Fruit fly (Drosophila melanogaster) S2 (cell line): ENCODE results near the gene Pp1-87B.

Experiments
- CG8478 ChIP-seq: fragments of >200 bp; optimal IDR thresholded peaks from 2 replicates; lab custom pipeline; 2018
- CTCF ChIP-seq, 2 experiments: fragments of >200 bp; optimal IDR thresholded peaks; 2 replicates each; lab custom pipeline; 2018

- TF ChIP-seq CG8478, result no peak
- TF ChIP-seq CTCF (optimal IDR thresholded peaks at IDR 0.05; lab: Kevin White, UChicago), result no peak
Measured at dm6 chr3R:12383036-12383435, 42.7 kb downstream of the Pp1-87B start, which contains the start of gene GstD11.
